Fruit fly (Drosophila melanogaster): ENCODE results near the gene CG46523.

- TF ChIP-seq CG32264 (GFP tag; optimal IDR thresholded peaks at IDR 0.05): no peak
- no peak for TF ChIP-seq brk (GFP tag; optimal IDR thresholded peaks at IDR 0.05)
- no peak for TF ChIP-seq OdsH (GFP tag; optimal IDR thresholded peaks at IDR 0.05)
- no peak for TF ChIP-seq Dfd (GFP tag; optimal IDR thresholded peaks at IDR 0.05)
- no peak for TF ChIP-seq lola (GFP tag; optimal IDR thresholded peaks at IDR 0.05)
- no peak for TF ChIP-seq Sp1 (GFP tag; optimal IDR thresholded peaks at IDR 0.05)
- no peak for TF ChIP-seq woc (GFP tag; optimal IDR thresholded peaks at IDR 0.05)
- no peak for TF ChIP-seq Mio (GFP tag; optimal IDR thresholded peaks at IDR 0.05)
- TF ChIP-seq CrebA (GFP tag; optimal IDR thresholded peaks at IDR 0.05; ENCODE audit: borderline replicate concordance): no peak
- no peak for TF ChIP-seq h (GFP tag; optimal IDR thresholded peaks at IDR 0.05)
- peak; percentile 29 for TF ChIP-seq Myc (optimal IDR thresholded peaks at IDR 0.05)
Observed at dm6 chr3L:1891914-1892313, 47.0 kb downstream of the CG46523 start.
